Worm (Caenorhabditis elegans): Measurements from ENCODE around the gene ttr-51.

ce11 chrIV:13290239-13290638, 38.1 kb upstream of the ttr-51 start:
- TF ChIP-seq ceh-14 (tag; optimal IDR thresholded peaks at IDR 0.05) (no peak), nhr-11 (tag; optimal IDR thresholded peaks at IDR 0.05) (no peak), fkh-10 (GFP tag; optimal IDR thresholded peaks at IDR 0.05) (no peak)
